Worm (Caenorhabditis elegans) whole organism, late embryonic: ENCODE measurements around the gene sri-45.
"Not testable (repeated sequence)": the region's sequence is repeated elsewhere in the genome, so short reads cannot be mapped to it uniquely, and the experiment has no call there.

Experiments used
- F13H6.1 ChIP-seq: sonication (generic microtip); optimal IDR thresholded peaks from 2 replicates; lab custom pipeline; 2016; ENCODE audit warnings: missing genetic modification characterization, missing compliant biosample characterization
- K02D7.2 ChIP-seq: sonication (generic microtip); optimal IDR thresholded peaks from 2 replicates; lab custom pipeline; 2017; ENCODE audit warnings: mild to moderate bottlenecking, missing genetic modification characterization, missing compliant biosample characterization
- ama-1 ChIP-seq: fragments of 150-350 bp; optimal IDR thresholded peaks from 2 replicates; lab custom pipeline; 2014
- ceh-19 ChIP-seq: fragments of 200-800 bp; sonication (Bioruptor generic); optimal IDR thresholded peaks from 2 replicates; lab custom pipeline; 2018; ENCODE audit warnings: mild to moderate bottlenecking, missing genetic modification characterization, missing compliant biosample characterization
- ceh-9 ChIP-seq: sonication (generic microtip); optimal IDR thresholded peaks from 2 replicates; lab custom pipeline; 2016; ENCODE audit warnings: mild to moderate bottlenecking, missing genetic modification characterization, inconsistent platforms, missing compliant biosample characterization
- dve-1 ChIP-seq: sonication (generic microtip); optimal IDR thresholded peaks from 2 replicates; lab custom pipeline; 2017; ENCODE audit warnings: antibody characterized with exemption, mild to moderate bottlenecking, missing genetic modification characterization, missing compliant biosample characterization
- hlh-30 ChIP-seq: sonication (generic microtip); optimal IDR thresholded peaks from 2 replicates; lab custom pipeline; 2017; ENCODE audit warnings: antibody characterized with exemption, missing genetic modification characterization, missing compliant biosample characterization; ENCODE audit not compliant: insufficient read depth
- nhr-11 ChIP-seq: fragments of 150-350 bp; optimal IDR thresholded peaks from 2 replicates; lab custom pipeline; 2014; ENCODE audit warnings: missing biosample characterization, missing genetic modification characterization
- pha-4 ChIP-seq: fragments of 150-350 bp; optimal IDR thresholded peaks from 2 replicates; lab custom pipeline; 2018; ENCODE audit warnings: missing biosample characterization, missing genetic modification reagents, missing genetic modification characterization
- pqm-1 ChIP-seq: sonication (generic microtip); optimal IDR thresholded peaks from 2 replicates; lab custom pipeline; 2016; ENCODE audit warnings: missing genetic modification characterization, missing compliant biosample characterization
- pros-1 ChIP-seq: fragments of 150-350 bp; optimal IDR thresholded peaks from 2 replicates; lab custom pipeline; 2014; ENCODE audit warnings: missing biosample characterization, missing genetic modification reagents, missing genetic modification characterization
- sox-2 ChIP-seq: fragments of 200-800 bp; sonication (Bioruptor generic); IDR thresholded peaks from 2 replicates; pipeline ENCODE4 v1.3.6; 2022; ENCODE audit warnings: missing genetic modification reagents, missing genetic modification characterization, missing compliant biosample characterization
- ztf-16 ChIP-seq: sonication (generic microtip); optimal IDR thresholded peaks from 2 replicates; lab custom pipeline; 2017; ENCODE audit warnings: missing genetic modification characterization, missing compliant biosample characterization

ce11 chrII:629454-629853, 32.1 kb downstream of the sri-45 start:
- not testable (repeated sequence) for TF ChIP-seq pqm-1; pros-1; nhr-11 (tag; lab: Kevin White, UChicago); ceh-9; ztf-16 (tag; lab: Kevin White, UChicago); hlh-30 (tag; lab: Kevin White, UChicago); F13H6.1 (tag; lab: Kevin White, UChicago); ama-1 (lab: Kevin White, UChicago); K02D7.2 (tag; lab: Kevin White, UChicago); dve-1 (tag; lab: Kevin White, UChicago); ceh-19 (GFP tag; lab: Kevin White, UChicago); sox-2 (GFP tag; lab: Robert Waterston, UW); pha-4
